Fruit fly (Drosophila melanogaster): Measurements from ENCODE around the gene CG42570.
A peak's percentile ranks its signal among the peaks of the same experiment; 100 is the strongest.

Gene CG42570

dm6 chr3L:15692794-15693532 is 24.7 kb upstream of the CG42570 start (continued):
- TF ChIP-seq jigr1 (GFP tag; IDR thresholded peaks at IDR 0.05) (no peak), CG34376 (GFP tag; optimal IDR thresholded peaks at IDR 0.05) (no peak), Eip74EF (GFP tag; optimal IDR thresholded peaks at IDR 0.05) (peak in 1 of 2 experiments; percentile 29), CG4328 (GFP tag; optimal IDR thresholded peaks at IDR 0.05) (no peak), CG17612 (GFP tag; IDR thresholded peaks at IDR 0.05) (no peak), BEAF-32 (GFP tag; optimal IDR thresholded peaks at IDR 0.05) (no peak), Rfx (GFP tag; IDR thresholded peaks at IDR 0.05) (no peak), Spps (tag; optimal IDR thresholded peaks at IDR 0.05) (no peak), CG34422 (GFP tag; IDR thresholded peaks at IDR 0.05) (no peak), CG13296 (GFP tag; optimal IDR thresholded peaks at IDR 0.05) (no peak), tin (GFP tag; optimal IDR thresholded peaks at IDR 0.05) (peak; percentile 19), Poxn (GFP tag; IDR thresholded peaks at IDR 0.05) (no peak), CkIIα-i1 (GFP tag; IDR thresholded peaks at IDR 0.05) (no peak), Gug (GFP tag; IDR thresholded peaks at IDR 0.05) (no peak), CG14441 (GFP tag; IDR thresholded peaks at IDR 0.05) (no peak), dati (GFP tag; IDR thresholded peaks at IDR 0.05) (no peak), CG32767 (GFP tag; IDR thresholded peaks at IDR 0.05) (no peak), CG4360 (GFP tag; IDR thresholded peaks at IDR 0.05) (no peak), nom (GFP tag; optimal IDR thresholded peaks at IDR 0.05) (no peak), CG16779 (GFP tag; IDR thresholded peaks at IDR 0.05) (no peak), H15 (GFP tag; IDR thresholded peaks at IDR 0.05) (no peak), abd-A (tag; optimal IDR thresholded peaks at IDR 0.05) (peak; percentile 46), MESR4 (GFP tag; optimal IDR thresholded peaks at IDR 0.05) (no peak), zen2 (GFP tag; IDR thresholded peaks at IDR 0.05; ENCODE audit: partially characterized antibody) (no peak), cas (GFP tag; IDR thresholded peaks at IDR 0.05) (no peak), dm (GFP tag; optimal IDR thresholded peaks at IDR 0.05) (no peak), CG11504 (tag; optimal IDR thresholded peaks at IDR 0.05) (peak; percentile 71), CG7556 (GFP tag; optimal IDR thresholded peaks at IDR 0.05) (peak; percentile 38), CG8944 (GFP tag; optimal IDR thresholded peaks at IDR 0.05) (no peak), CG15479 (GFP tag; optimal IDR thresholded peaks at IDR 0.05) (no peak), ewg (GFP tag; optimal IDR thresholded peaks at IDR 0.05) (peak; percentile 19), trh (GFP tag; optimal IDR thresholded peaks at IDR 0.05) (peak; percentile 21), fd96Cb (tag; optimal IDR thresholded peaks at IDR 0.05) (peak; percentile 62), Vsx1 (GFP tag; optimal IDR thresholded peaks at IDR 0.05) (no peak), klu (GFP tag; IDR thresholded peaks at IDR 0.05) (no peak), Atf6 (GFP tag; IDR thresholded peaks at IDR 0.05) (no peak; the same call in 1 of the 2 replicates), CG1602 (GFP tag; optimal IDR thresholded peaks at IDR 0.05) (peak; percentile 45), gt (GFP tag; IDR thresholded peaks at IDR 0.05) (no peak), CG6683 (GFP tag; optimal IDR thresholded peaks at IDR 0.05) (no peak), row (GFP tag; IDR thresholded peaks at IDR 0.05) (0 out of 3 replicates have a peak, but pooled peaks have one; percentile 20), oc (tag; optimal IDR thresholded peaks at IDR 0.05) (no peak), HHEX (GFP tag; optimal IDR thresholded peaks at IDR 0.05) (no peak), CG16813 (GFP tag; IDR thresholded peaks at IDR 0.05; ENCODE audit: partially characterized antibody) (no peak), crc (GFP tag; optimal IDR thresholded peaks at IDR 0.05) (no peak), ara (GFP tag; IDR thresholded peaks at IDR 0.05) (no peak), Hand (GFP tag; optimal IDR thresholded peaks at IDR 0.05) (no peak), crp (GFP tag; optimal IDR thresholded peaks at IDR 0.05) (no peak), CG1832 (GFP tag; optimal IDR thresholded peaks at IDR 0.05) (no peak), Doc3 (GFP tag; IDR thresholded peaks at IDR 0.05; ENCODE audit: partially characterized antibody) (no peak)
